Fruit fly (Drosophila melanogaster): ENCODE measurements around the gene Eip63F-1.

DNA sequence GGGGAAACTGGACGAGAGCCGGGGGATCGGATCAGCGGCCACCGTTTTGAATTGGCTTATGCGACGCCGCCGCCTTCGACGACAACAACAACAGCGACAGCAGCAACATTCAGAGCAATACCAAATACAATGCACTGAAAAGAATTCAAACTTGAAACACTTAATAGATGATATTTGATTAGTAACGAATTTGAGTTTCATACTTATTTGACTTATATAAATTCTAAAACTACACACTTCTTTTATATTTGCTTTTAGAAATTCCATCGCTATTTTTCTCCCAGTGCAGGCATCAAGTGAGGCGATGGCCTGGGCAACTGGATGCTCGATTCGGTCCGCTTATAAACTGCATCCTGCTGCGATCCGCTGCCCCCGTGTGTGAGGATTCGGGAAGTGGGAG is 67.4 kb downstream of the Eip63F-1 start:
- peak; percentile 74 for TF ChIP-seq CG15710 (tag; optimal IDR thresholded peaks at IDR 0.05)
- TF ChIP-seq CG17806 (tag; optimal IDR thresholded peaks at IDR 0.05), result peak; percentile 66

All from whole organism, pupa.